Worm (Caenorhabditis elegans) whole organism, mixed stage, embryonic: ENCODE data around the gene ceh-19.

Experiments used
- ces-1 ChIP-seq: fragments of 150-350 bp; optimal IDR thresholded peaks from 2 replicates; lab custom pipeline; 2014; ENCODE audit warnings: missing biosample characterization, missing genetic modification reagents, missing genetic modification characterization
- nhr-76 ChIP-seq: sonication (generic microtip); optimal IDR thresholded peaks from 2 replicates; lab custom pipeline; 2017; ENCODE audit warnings: missing biosample characterization, missing genetic modification characterization
- unc-120 ChIP-seq: sonication (generic microtip); optimal IDR thresholded peaks from 2 replicates; lab custom pipeline; 2017; ENCODE audit warnings: missing genetic modification characterization, missing compliant biosample characterization; ENCODE audit not compliant: poor library complexity, severe bottlenecking

ce11 chrIV:7956643-7957317 lies 1.0 kb upstream of the ceh-19 start, which contains the start of gene csr-1:
- TF ChIP-seq nhr-76 (tag; lab: Kevin White, UChicago): no peak
- TF ChIP-seq ces-1: no peak
- no peak for TF ChIP-seq unc-120 (tag; lab: Kevin White, UChicago)
